Worm (Caenorhabditis elegans) whole organism, young adult: Measurements from ENCODE around the gene R10E11.5.

Source experiments
- B0261.1 ChIP-seq: sonication (generic microtip); optimal IDR thresholded peaks from 2 replicates; lab custom pipeline; 2016; ENCODE audit warnings: mild to moderate bottlenecking, missing genetic modification characterization, moderate library complexity, missing compliant biosample characterization
- C17E4.6 ChIP-seq: fragments of 200-800 bp; sonication (Bioruptor generic); IDR thresholded peaks from 2 replicates; pipeline ENCODE4 v1.3.6; 2022; ENCODE audit warnings: missing genetic modification reagents, missing genetic modification characterization, missing compliant biosample characterization
- D2030.7 ChIP-seq: fragments of 200-800 bp; sonication (Bioruptor generic); IDR thresholded peaks from 2 replicates; pipeline ENCODE4 v1.3.6; 2022; ENCODE audit warnings: missing genetic modification reagents, missing genetic modification characterization, missing compliant biosample characterization
- F22D6.2 ChIP-seq: sonication (generic microtip); optimal IDR thresholded peaks from 2 replicates; lab custom pipeline; 2016; ENCODE audit warnings: mild to moderate bottlenecking, missing genetic modification characterization, missing compliant biosample characterization
- F37B4.10 ChIP-seq: fragments of 200-800 bp; sonication (Bioruptor generic); IDR thresholded peaks from 2 replicates; pipeline ENCODE4 v1.3.6; 2022; ENCODE audit warnings: missing genetic modification characterization, missing compliant biosample characterization
- F49E8.2 ChIP-seq: sonication (generic microtip); optimal IDR thresholded peaks from 3 replicates; lab custom pipeline; 2017; ENCODE audit warnings: missing genetic modification characterization, mild to moderate bottlenecking, missing compliant biosample characterization, antibody characterized with exemption, moderate library complexity; ENCODE audit not compliant: insufficient read depth
- F57A8.1 ChIP-seq: fragments of 200-800 bp; sonication (Bioruptor generic); optimal IDR thresholded peaks from 2 replicates; lab custom pipeline; 2018; ENCODE audit warnings: mild to moderate bottlenecking, missing genetic modification characterization, moderate library complexity, missing compliant biosample characterization
- F57C9.4 ChIP-seq: sonication (generic microtip); optimal IDR thresholded peaks from 2 replicates; lab custom pipeline; 2017; ENCODE audit warnings: mild to moderate bottlenecking, missing genetic modification characterization, missing compliant biosample characterization
- T07F8.4 ChIP-seq: sonication (generic microtip); optimal IDR thresholded peaks from 2 replicates; lab custom pipeline; 2016; ENCODE audit warnings: mild to moderate bottlenecking, missing genetic modification characterization, moderate library complexity, missing compliant biosample characterization
- Y67H2A.10 ChIP-seq: fragments of 200-800 bp; sonication (Bioruptor generic); conservative IDR thresholded peaks from 2 replicates; pipeline ENCODE4 v1.3.6; 2022; ENCODE audit warnings: missing genetic modification reagents, missing genetic modification characterization, missing compliant biosample characterization
- ZK185.1 ChIP-seq: sonication (generic microtip); optimal IDR thresholded peaks from 2 replicates; lab custom pipeline; 2016; ENCODE audit warnings: mild to moderate bottlenecking, missing genetic modification characterization, missing compliant biosample characterization; ENCODE audit not compliant: poor library complexity, severe bottlenecking
- ama-1 ChIP-seq, 3 experiments: fragments of 150-350 bp in 1 of 3; sonication (generic microtip) in 2 of 3; optimal IDR thresholded peaks; 2 replicates each; lab custom pipeline; 2014 to 2018; ENCODE audit warnings: missing biosample characterization in 2 of 3, missing genetic modification characterization in 2 of 3, missing genetic modification reagents in 2 of 3
- aptf-2 ChIP-seq: fragments of 200-800 bp; sonication (Bioruptor generic); conservative IDR thresholded peaks from 2 replicates; pipeline ENCODE4 v1.3.6; 2022; ENCODE audit warnings: missing genetic modification reagents, missing genetic modification characterization, missing compliant biosample characterization
- atf-7 ChIP-seq: sonication (generic microtip); optimal IDR thresholded peaks from 2 replicates; lab custom pipeline; 2017; ENCODE audit warnings: mild to moderate bottlenecking, missing genetic modification characterization, missing compliant biosample characterization
- attf-3 ChIP-seq: fragments of 200-800 bp; sonication (Bioruptor generic); conservative IDR thresholded peaks from 2 replicates; pipeline ENCODE4 v1.3.6; 2022; ENCODE audit warnings: missing genetic modification reagents, missing genetic modification characterization, missing compliant biosample characterization
- cebp-1 ChIP-seq, 2 experiments: fragments of 200-800 bp in 1 of 2; sonication (Bioruptor generic) in 1 of 2; sonication (generic microtip) in 1 of 2; IDR thresholded peaks in 1 of 2; optimal IDR thresholded peaks in 1 of 2; 2 replicates each; pipeline versions ENCODE4 v1.3.6 to Lab custom; 2017 to 2022; ENCODE audit warnings: missing compliant biosample characterization in 2 of 2, missing genetic modification characterization in 2 of 2, mild to moderate bottlenecking in 1 of 2, missing genetic modification reagents in 1 of 2, moderate library complexity in 1 of 2
- ceh-100 ChIP-seq: fragments of 200-800 bp; sonication (Bioruptor generic); IDR thresholded peaks from 2 replicates; pipeline ENCODE4 v1.3.6; 2022; ENCODE audit warnings: missing genetic modification reagents, missing genetic modification characterization, missing compliant biosample characterization
- ceh-27 ChIP-seq: fragments of 200-800 bp; sonication (Bioruptor generic); optimal IDR thresholded peaks from 2 replicates; lab custom pipeline; 2018; ENCODE audit warnings: mild to moderate bottlenecking, missing genetic modification characterization, moderate library complexity, missing compliant biosample characterization
- ceh-79 ChIP-seq: sonication (generic microtip); optimal IDR thresholded peaks from 2 replicates; lab custom pipeline; 2017; ENCODE audit warnings: mild to moderate bottlenecking, missing genetic modification characterization, missing compliant biosample characterization
- chd-7 ChIP-seq: sonication (generic microtip); optimal IDR thresholded peaks from 2 replicates; lab custom pipeline; 2016; ENCODE audit warnings: mild to moderate bottlenecking, missing genetic modification characterization, moderate library complexity, missing compliant biosample characterization
- dpff-1 ChIP-seq: sonication (generic microtip); optimal IDR thresholded peaks from 2 replicates; lab custom pipeline; 2017; ENCODE audit warnings: mild to moderate bottlenecking, missing genetic modification characterization, missing compliant biosample characterization
- dpl-1 ChIP-seq: fragments of 150-350 bp; optimal IDR thresholded peaks from 2 replicates; lab custom pipeline; 2014; ENCODE audit warnings: missing biosample characterization, missing genetic modification reagents, missing genetic modification characterization
- egl-44 ChIP-seq: fragments of 200-800 bp; sonication (Bioruptor generic); IDR thresholded peaks from 2 replicates; pipeline ENCODE4 v1.3.6; 2022; ENCODE audit warnings: missing genetic modification reagents, missing genetic modification characterization, missing compliant biosample characterization
- ekl-4 ChIP-seq: fragments of 200-800 bp; sonication (Bioruptor generic); IDR thresholded peaks from 2 replicates; pipeline ENCODE4 v1.3.6; 2022; ENCODE audit warnings: missing genetic modification reagents, missing genetic modification characterization, missing compliant biosample characterization
- him-1 ChIP-seq: sonication (generic microtip); optimal IDR thresholded peaks from 2 replicates; lab custom pipeline; 2016; ENCODE audit warnings: missing genotype, missing genetic modification reagents, missing genetic modification characterization, missing compliant biosample characterization
- hmg-1.2 ChIP-seq: fragments of 200-800 bp; sonication (Bioruptor generic); IDR thresholded peaks from 2 replicates; pipeline ENCODE4 v1.3.6; 2022; ENCODE audit warnings: missing genetic modification reagents, missing genetic modification characterization, missing compliant biosample characterization
- hmg-20 ChIP-seq: fragments of 200-800 bp; sonication (Bioruptor generic); IDR thresholded peaks from 2 replicates; pipeline ENCODE4 v1.3.6; 2022; ENCODE audit warnings: missing genetic modification reagents, missing genetic modification characterization, missing compliant biosample characterization
- hrde-1 ChIP-seq: sonication (generic microtip); optimal IDR thresholded peaks from 2 replicates; lab custom pipeline; 2016; ENCODE audit warnings: missing genetic modification characterization, mild to moderate bottlenecking, missing compliant biosample characterization, moderate library complexity, missing genotype, missing genetic modification reagents, borderline replicate concordance
- let-607 ChIP-seq, 2 experiments: fragments of 200-800 bp in 1 of 2; sonication (Bioruptor generic) in 1 of 2; sonication (generic microtip) in 1 of 2; optimal IDR thresholded peaks; 2 replicates each; lab custom pipeline; 2016 to 2018; ENCODE audit warnings: mild to moderate bottlenecking in 2 of 2, missing compliant biosample characterization in 2 of 2, missing genetic modification characterization in 2 of 2, moderate library complexity in 2 of 2, missing genotype in 1 of 2
- lin-26 ChIP-seq: fragments of 200-800 bp; sonication (Bioruptor generic); IDR thresholded peaks from 2 replicates; pipeline ENCODE4 v1.3.6; 2022; ENCODE audit warnings: missing genetic modification reagents, missing genetic modification characterization, missing compliant biosample characterization
- lin-54 ChIP-seq: fragments of 200-800 bp; sonication (Bioruptor generic); optimal IDR thresholded peaks from 2 replicates; lab custom pipeline; 2018; ENCODE audit warnings: mild to moderate bottlenecking, missing genetic modification characterization, missing compliant biosample characterization
- lsy-27 ChIP-seq: sonication (generic microtip); optimal IDR thresholded peaks from 2 replicates; lab custom pipeline; 2017; ENCODE audit warnings: missing genetic modification characterization, mild to moderate bottlenecking, missing compliant biosample characterization, antibody characterized with exemption, missing genotype, borderline replicate concordance; ENCODE audit not compliant: insufficient read depth
- madf-10 ChIP-seq: sonication (generic microtip); optimal IDR thresholded peaks from 2 replicates; lab custom pipeline; 2016; ENCODE audit warnings: mild to moderate bottlenecking, missing genetic modification characterization, missing compliant biosample characterization
- madf-3 ChIP-seq: fragments of 200-800 bp; sonication (Bioruptor generic); IDR thresholded peaks from 2 replicates; pipeline ENCODE4 v1.3.6; 2022; ENCODE audit warnings: missing genetic modification reagents, missing genetic modification characterization, missing compliant biosample characterization
- mel-28 ChIP-seq: sonication (generic microtip); optimal IDR thresholded peaks from 2 replicates; lab custom pipeline; 2016; ENCODE audit warnings: borderline replicate concordance, mild to moderate bottlenecking, missing genetic modification characterization, missing compliant biosample characterization
- mes-4 ChIP-seq: sonication (generic microtip); optimal IDR thresholded peaks from 2 replicates; lab custom pipeline; 2016; ENCODE audit warnings: missing genotype, missing genetic modification characterization, missing compliant biosample characterization
- mxl-1 ChIP-seq: sonication (generic microtip); optimal IDR thresholded peaks from 2 replicates; lab custom pipeline; 2016; ENCODE audit warnings: missing genetic modification characterization, missing compliant biosample characterization
- nfyb-1 ChIP-seq: fragments of 200-800 bp; sonication (Bioruptor generic); IDR thresholded peaks from 2 replicates; pipeline ENCODE4 v1.3.6; 2022; ENCODE audit warnings: missing genetic modification reagents, missing genetic modification characterization, missing compliant biosample characterization
- nhr-179 ChIP-seq: sonication (generic microtip); optimal IDR thresholded peaks from 2 replicates; lab custom pipeline; 2016; ENCODE audit warnings: mild to moderate bottlenecking, missing genetic modification characterization, missing compliant biosample characterization
- nhr-90 ChIP-seq: sonication (generic microtip); optimal IDR thresholded peaks from 2 replicates; lab custom pipeline; 2016; ENCODE audit warnings: missing genotype, mild to moderate bottlenecking, missing genetic modification characterization, missing compliant biosample characterization
- rec-8 ChIP-seq, 2 experiments: sonication (generic microtip); optimal IDR thresholded peaks; 2 replicates each; lab custom pipeline; 2016; ENCODE audit warnings: mild to moderate bottlenecking in 2 of 2, missing genetic modification characterization in 2 of 2, missing genetic modification reagents in 2 of 2, missing genotype in 2 of 2, missing biosample characterization in 1 of 2, missing compliant biosample characterization in 1 of 2, moderate library complexity in 1 of 2
- sdz-38 ChIP-seq: sonication (generic microtip); optimal IDR thresholded peaks from 2 replicates; lab custom pipeline; 2016; ENCODE audit warnings: missing genotype, missing genetic modification characterization, missing compliant biosample characterization
- tbp1 ChIP-seq: fragments of 200-800 bp; sonication (Bioruptor generic); optimal IDR thresholded peaks from 2 replicates; lab custom pipeline; 2018; ENCODE audit warnings: mild to moderate bottlenecking, missing genetic modification characterization, missing compliant biosample characterization
- tbx-9 ChIP-seq: sonication (generic microtip); optimal IDR thresholded peaks from 2 replicates; lab custom pipeline; 2016; ENCODE audit warnings: borderline replicate concordance, missing genetic modification characterization, inconsistent platforms, missing compliant biosample characterization
- tlf-1 ChIP-seq: fragments of 200-800 bp; sonication (Bioruptor generic); optimal IDR thresholded peaks from 2 replicates; lab custom pipeline; 2018; ENCODE audit warnings: mild to moderate bottlenecking, missing genetic modification characterization, missing compliant biosample characterization
- unc-62 ChIP-seq: fragments of 150-350 bp; optimal IDR thresholded peaks from 2 replicates; lab custom pipeline; 2014; ENCODE audit warnings: missing biosample characterization, missing genetic modification reagents, missing genetic modification characterization

Gene R10E11.5

DNA sequence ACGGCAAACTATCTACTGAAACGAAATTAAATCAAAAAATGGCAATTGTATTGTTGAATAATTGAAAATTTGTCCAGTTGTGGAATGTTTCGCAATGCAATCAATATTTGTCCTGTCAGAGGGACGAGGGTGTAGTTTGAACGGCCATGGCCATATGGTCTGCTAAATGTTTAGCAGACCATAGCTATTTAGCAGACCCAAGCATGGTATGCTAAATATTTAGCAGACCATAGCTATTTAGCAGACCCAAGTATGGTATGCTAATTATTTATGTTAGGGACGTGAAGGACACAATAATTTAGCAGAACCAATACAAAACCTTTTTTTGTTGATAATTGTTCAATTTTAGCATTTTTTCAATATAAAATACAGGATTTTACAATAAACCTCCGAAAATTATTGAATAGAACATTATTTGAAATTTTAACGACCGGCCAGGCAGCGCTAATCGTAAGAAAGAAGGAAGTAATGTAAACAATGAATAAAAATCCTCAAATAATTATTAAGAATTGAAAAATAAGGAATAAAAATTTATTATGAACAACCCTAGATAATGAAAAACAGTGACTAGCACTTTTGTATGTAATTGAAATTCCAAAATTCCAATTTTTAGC, 15.6 kb upstream of the R10E11.5 start, which contains the start of gene riok-3 (continued):
- TF ChIP-seq B0261.1 (no peak), Y67H2A.10 (no peak), D2030.7 (no peak), cebp-1 (GFP tag; IDR thresholded peaks at IDR 0.05; lab: Robert Waterston, UW) (peak; percentile 74; the same call in 1 of the 2 replicates), cebp-1 (tag; optimal IDR thresholded peaks at IDR 0.05; lab: Kevin White, UChicago) (peak; percentile 94), F49E8.2 (tag; lab: Kevin White, UChicago) (no peak), tbx-9 (no peak), unc-62 (no peak), dpff-1 (tag; lab: Kevin White, UChicago) (peak; percentile 36), ceh-27 (GFP tag; lab: Kevin White, UChicago) (no peak), rec-8 (tag; optimal IDR thresholded peaks at IDR 0.05; lab: Kevin White, UChicago) (no peak), tlf-1 (peak; percentile 1), F57A8.1 (GFP tag; lab: Kevin White, UChicago) (no peak), dpl-1 (GFP tag; lab: Kevin White, UChicago) (no peak), egl-44 (GFP tag; lab: Robert Waterston, UW) (no peak), tbp1 (peak; percentile 15), mes-4 (no peak), ekl-4 (peak; percentile 50), ama-1 (optimal IDR thresholded peaks at IDR 0.05; lab: Kevin White, UChicago) (no peak), ama-1 (GFP tag; optimal IDR thresholded peaks at IDR 0.05; lab: Kevin White, UChicago) (no peak), nhr-90 (no peak), F57C9.4 (tag; lab: Kevin White, UChicago) (peak; percentile 41), hmg-20 (no peak), madf-3 (no peak), C17E4.6 (GFP tag; lab: Robert Waterston, UW) (no peak), F37B4.10 (GFP tag; lab: Robert Waterston, UW) (no peak), aptf-2 (GFP tag; lab: Robert Waterston, UW) (no peak), lin-54 (GFP tag; lab: Kevin White, UChicago) (no peak), nfyb-1 (peak; percentile 72), lin-26 (0 out of 2 replicates have a peak, but pooled peaks have one; percentile 25), mel-28 (tag; lab: Kevin White, UChicago) (no peak), F22D6.2 (no peak), sdz-38 (no peak), ZK185.1 (tag; lab: Kevin White, UChicago) (peak; percentile 40), chd-7 (no peak), hrde-1 (tag; lab: Kevin White, UChicago) (no peak), atf-7 (tag; lab: Kevin White, UChicago) (no peak), attf-3 (GFP tag; lab: Robert Waterston, UW) (0 out of 2 replicates have a peak, but pooled peaks have one; percentile 7), ceh-79 (tag; lab: Kevin White, UChicago) (no peak), madf-10 (tag; lab: Kevin White, UChicago) (no peak), hmg-1.2 (GFP tag; lab: Robert Waterston, UW) (no peak), him-1 (tag; lab: Kevin White, UChicago) (no peak), T07F8.4 (tag; lab: Kevin White, UChicago) (no peak), let-607 (tag; optimal IDR thresholded peaks at IDR 0.05; lab: Kevin White, UChicago) (peak in 1 of 2 experiments; percentile 2), nhr-179 (tag; lab: Kevin White, UChicago) (no peak), lsy-27 (tag; lab: Kevin White, UChicago) (no peak), ceh-100 (GFP tag; lab: Robert Waterston, UW) (no peak; the same call in 1 of the 2 replicates), mxl-1 (tag; lab: Kevin White, UChicago) (no peak)
